Worm (Caenorhabditis elegans) whole organism, midembryonic: Measurements from ENCODE around the gene Y59A8A.8.

Experiments used
- T22C8.4 ChIP-seq: fragments of 200-800 bp; sonication (Bioruptor generic); IDR thresholded peaks from 2 replicates; pipeline ENCODE4 v1.3.6; 2022; ENCODE audit warnings: missing genetic modification characterization, missing compliant biosample characterization
- flt-1 ChIP-seq: fragments of 200-800 bp; sonication (Bioruptor generic); IDR thresholded peaks from 2 replicates; pipeline ENCODE4 v1.3.6; 2022; ENCODE audit warnings: missing genetic modification characterization, missing compliant biosample characterization
- med-1 ChIP-seq: sonication (generic microtip); optimal IDR thresholded peaks from 2 replicates; lab custom pipeline; 2017; ENCODE audit warnings: missing genetic modification characterization, mild to moderate bottlenecking, missing compliant biosample characterization, antibody characterized with exemption, missing genetic modification reagents; ENCODE audit not compliant: insufficient read depth
- ref-1 ChIP-seq: fragments of 200-800 bp; sonication (Bioruptor generic); conservative IDR thresholded peaks from 2 replicates; pipeline ENCODE4 v1.3.6; 2022; ENCODE audit warnings: missing genetic modification reagents, missing genetic modification characterization, missing compliant biosample characterization
- tab-1 ChIP-seq: fragments of 200-800 bp; sonication (Bioruptor generic); IDR thresholded peaks from 2 replicates; pipeline ENCODE4 v1.3.6; 2022; ENCODE audit warnings: missing genetic modification characterization, missing compliant biosample characterization

- TF ChIP-seq ref-1 (GFP tag; lab: Robert Waterston, UW) = no peak
- TF ChIP-seq flt-1 (GFP tag; lab: Robert Waterston, UW) = no peak
- no peak for TF ChIP-seq tab-1
- no peak for TF ChIP-seq med-1 (GFP tag; lab: Kevin White, UChicago)
- TF ChIP-seq T22C8.4 (GFP tag; lab: Robert Waterston, UW) = no peak
Measured at ce11 chrV:17855889-17856288, 9.5 kb upstream of the Y59A8A.8 start, which contains the start of gene tcc-1.
